Worm (Caenorhabditis elegans) whole organism, L4/young adult: Measurements from ENCODE around the gene ubh-2.

Experiments used
- W03F9.2 ChIP-seq: fragments of 150-350 bp; optimal IDR thresholded peaks from 2 replicates; lab custom pipeline; 2014; ENCODE audit warnings: missing biosample characterization, missing genetic modification characterization
- him-1 ChIP-seq: sonication (generic microtip); optimal IDR thresholded peaks from 2 replicates; lab custom pipeline; 2016; ENCODE audit warnings: missing genotype, missing genetic modification reagents, missing genetic modification characterization, missing compliant biosample characterization

DNA sequence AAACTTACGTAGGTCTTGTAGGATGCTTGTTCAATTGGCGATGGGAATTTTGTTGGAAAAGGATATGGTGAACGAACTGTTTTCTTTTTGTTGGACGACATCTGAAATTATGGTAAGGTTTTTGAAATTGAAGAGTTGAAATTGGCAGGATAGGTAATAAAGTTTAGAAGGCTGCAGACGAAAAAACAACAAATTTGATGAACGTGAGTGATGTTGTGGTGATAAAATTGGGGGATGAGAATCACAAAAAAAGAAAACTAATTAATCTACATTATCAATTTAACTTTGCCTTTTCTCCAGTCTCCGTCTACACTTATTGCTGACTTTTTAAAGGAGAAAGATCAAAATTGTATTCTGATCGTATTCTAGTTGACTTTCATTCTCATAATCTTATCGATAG lies 15.8 kb downstream of the ubh-2 start, which contains the start of gene cpt-6:
- no peak for TF ChIP-seq W03F9.2 (tag; lab: Kevin White, UChicago)
- no peak for TF ChIP-seq him-1 (tag; lab: Kevin White, UChicago)
